Fruit fly (Drosophila melanogaster): ENCODE results near the gene CG5292.

The CG5292 gene

dm6 chr3R:17133897-17134296, 17.8 kb upstream of the CG5292 start, which contains the start of gene CG31267:
CG31267 (plus strand) TSS chr3R:17134197.
- TF ChIP-seq net (GFP tag; optimal IDR thresholded peaks at IDR 0.05), result no peak
- peak; percentile 14 for TF ChIP-seq svp (GFP tag)

dm6 chr3R:17135747-17136146, 15.9 kb upstream of the CG5292 start, which contains the start of gene CG5246:
CG5246 (plus strand) TSS chr3R:17136111.
- TF ChIP-seq Sox102F (GFP tag; optimal IDR thresholded peaks at IDR 0.05), result no peak
- peak; percentile 46 for TF ChIP-seq svp (GFP tag)
- TF ChIP-seq lz (GFP tag; optimal IDR thresholded peaks at IDR 0.05), result no peak
- no peak for TF ChIP-seq CG11294 (GFP tag; IDR thresholded peaks at IDR 0.05)
- TF ChIP-seq Blimp-1 (GFP tag; optimal IDR thresholded peaks at IDR 0.05), result no peak
- TF ChIP-seq CG31627 (GFP tag; optimal IDR thresholded peaks at IDR 0.05), result no peak
- no peak for TF ChIP-seq Met (GFP tag; optimal IDR thresholded peaks at IDR 0.05)
- peak; percentile 45 for TF ChIP-seq vri (GFP tag; optimal IDR thresholded peaks at IDR 0.05)
- TF ChIP-seq CG15336 (GFP tag; IDR thresholded peaks at IDR 0.05), result no peak
- TF ChIP-seq CG6854 (GFP tag; optimal IDR thresholded peaks at IDR 0.05), result no peak
- no peak for TF ChIP-seq CG7368 (GFP tag; optimal IDR thresholded peaks at IDR 0.05)

- no peak for TF ChIP-seq CG10669 (GFP tag; optimal IDR thresholded peaks at IDR 0.05)
- TF ChIP-seq CG6276 (GFP tag; optimal IDR thresholded peaks at IDR 0.05), result no peak
- no peak for TF ChIP-seq cyc (GFP tag; optimal IDR thresholded peaks at IDR 0.05)
- TF ChIP-seq achi (GFP tag; optimal IDR thresholded peaks at IDR 0.05), result no peak
- TF ChIP-seq CG11762 (GFP tag; optimal IDR thresholded peaks at IDR 0.05; ENCODE audit: insufficient read depth), result no peak
- no peak for TF ChIP-seq Blimp-1 (GFP tag; optimal IDR thresholded peaks at IDR 0.05)
- TF ChIP-seq Ets96B (tag; optimal IDR thresholded peaks at IDR 0.05), result no peak
- no peak for TF ChIP-seq CG8632 (GFP tag; optimal IDR thresholded peaks at IDR 0.05)
- no peak for TF ChIP-seq dsx (GFP tag; optimal IDR thresholded peaks at IDR 0.05; ENCODE audit: poor library complexity, severe bottlenecking)
- no peak for TF ChIP-seq vri (GFP tag; optimal IDR thresholded peaks at IDR 0.05)
Measured at dm6 chr3R:17137593-17137992, 14.1 kb upstream of the CG5292 start, which contains the start of gene CG5255. CG5255 (plus strand) TSS chr3R:17137893.

dm6 chr3R:17138699-17139098, 13.0 kb upstream of the CG5292 start, which contains the start of gene CG5265:
CG5265 (plus strand) TSS chr3R:17138999.
- TF ChIP-seq Sox15 (GFP tag; optimal IDR thresholded peaks at IDR 0.05) (no peak), CG6276 (GFP tag; optimal IDR thresholded peaks at IDR 0.05) (no peak), CG10669 (GFP tag; optimal IDR thresholded peaks at IDR 0.05) (no peak), OdsH (GFP tag; optimal IDR thresholded peaks at IDR 0.05) (no peak), CG6792 (GFP tag; optimal IDR thresholded peaks at IDR 0.05) (no peak), Lpt (GFP tag; optimal IDR thresholded peaks at IDR 0.05) (no peak), topi (GFP tag; optimal IDR thresholded peaks at IDR 0.05) (no peak), fkh (GFP tag; optimal IDR thresholded peaks at IDR 0.05) (no peak), fd85E (GFP tag; optimal IDR thresholded peaks at IDR 0.05) (no peak), CG6808 (GFP tag; optimal IDR thresholded peaks at IDR 0.05) (no peak), Sox102F (GFP tag; optimal IDR thresholded peaks at IDR 0.05) (no peak), CG8119 (GFP tag; IDR thresholded peaks at IDR 0.05) (no peak), CG11902 (GFP tag; optimal IDR thresholded peaks at IDR 0.05) (no peak), Met (GFP tag; optimal IDR thresholded peaks at IDR 0.05) (no peak), salr (GFP tag; optimal IDR thresholded peaks at IDR 0.05) (no peak), CG7368 (GFP tag; optimal IDR thresholded peaks at IDR 0.05) (no peak), CG1621 (tag; optimal IDR thresholded peaks at IDR 0.05) (no peak)

- TF ChIP-seq CG10669 (GFP tag; optimal IDR thresholded peaks at IDR 0.05) (no peak), CG11294 (GFP tag; IDR thresholded peaks at IDR 0.05) (no peak), svp (GFP tag) (no peak), topi (GFP tag; optimal IDR thresholded peaks at IDR 0.05) (no peak), CG6854 (GFP tag; optimal IDR thresholded peaks at IDR 0.05) (no peak), CG31627 (GFP tag; optimal IDR thresholded peaks at IDR 0.05) (no peak)
Measured at dm6 chr3R:17142304-17142703, 9.4 kb upstream of the CG5292 start, which contains the start of gene TwdlW. TwdlW (minus strand) TSS chr3R:17142404.

All from whole organism, prepupa.